Fruit fly (Drosophila melanogaster) whole organism, embryonic: ENCODE results near the gene CG14440.

Experiments used
- CG11504 ChIP-seq: fragments of 200-800 bp; sonication (Bioruptor generic); optimal IDR thresholded peaks from 3 replicates; lab custom pipeline; 2019; ENCODE audit warnings: missing biosample characterization, mild to moderate bottlenecking, missing genetic modification characterization, moderate library complexity
- CG13894 ChIP-seq: fragments of 200-800 bp; sonication (Bioruptor generic); optimal IDR thresholded peaks from 3 replicates; lab custom pipeline; 2018; ENCODE audit warnings: missing biosample characterization, mild to moderate bottlenecking, missing genetic modification characterization, moderate library complexity
- CG17568 ChIP-seq: fragments of 200-800 bp; sonication (Bioruptor generic); optimal IDR thresholded peaks from 2 replicates; lab custom pipeline; 2018; ENCODE audit warnings: missing biosample characterization, mild to moderate bottlenecking, missing genetic modification characterization, moderate library complexity
- CG1792 ChIP-seq: fragments of 200-800 bp; sonication (Bioruptor generic); optimal IDR thresholded peaks from 2 replicates; lab custom pipeline; 2016; ENCODE audit warnings: missing biosample characterization, missing genetic modification characterization
- Hr39 ChIP-seq: fragments of >200 bp; optimal IDR thresholded peaks from 2 replicates; lab custom pipeline; 2017
- crc ChIP-seq: fragments of 200-800 bp; sonication (Bioruptor generic); optimal IDR thresholded peaks from 2 replicates; lab custom pipeline; 2016; ENCODE audit warnings: missing biosample characterization, missing genetic modification characterization
- fd96Cb ChIP-seq: fragments of 200-800 bp; sonication (Bioruptor generic); optimal IDR thresholded peaks from 2 replicates; lab custom pipeline; 2018; ENCODE audit warnings: missing biosample characterization, mild to moderate bottlenecking, missing genetic modification characterization, moderate library complexity
- lov ChIP-seq, 2 experiments: fragments of 200-800 bp in 1 of 2; fragments of >200 bp in 1 of 2; sonication (Bioruptor generic) in 1 of 2; IDR thresholded peaks in 1 of 2; optimal IDR thresholded peaks in 1 of 2; 2 replicates in 1 of 2; 3 replicates in 1 of 2; pipeline versions ENCODE4 v1.3.6 to Lab custom; 2017 to 2022; ENCODE audit warnings: missing biosample characterization in 1 of 2, missing genetic modification characterization in 1 of 2
- unc-4 ChIP-seq: fragments of 200-800 bp; sonication (Bioruptor generic); IDR thresholded peaks from 2 replicates; pipeline ENCODE4 v1.3.6; 2022; ENCODE audit warnings: missing biosample characterization, missing genetic modification characterization; ENCODE audit not compliant: partially characterized antibody

DNA sequence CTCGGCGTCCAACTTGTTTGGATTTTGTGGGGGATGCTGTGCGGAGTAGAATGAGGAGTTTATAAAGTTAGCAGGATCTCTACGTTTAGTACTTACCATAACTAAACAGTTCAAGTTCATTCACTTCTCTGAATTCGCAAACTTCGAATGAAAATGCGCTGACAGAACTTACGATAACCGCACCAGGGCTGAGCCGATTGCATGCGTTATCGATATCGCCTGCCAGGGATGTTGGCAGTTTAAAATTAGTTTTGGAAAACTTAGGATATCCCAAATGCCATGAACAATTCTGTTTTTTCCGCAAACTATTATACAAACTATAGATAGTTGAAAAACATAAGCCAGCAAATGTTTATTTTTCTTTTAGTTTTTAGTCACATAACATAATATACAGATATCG lies 11.1 kb downstream of the CG14440 start, which contains the start of gene CG44303:
- TF ChIP-seq lov (optimal IDR thresholded peaks at IDR 0.05; lab: Kevin White, UChicago) (no peak), lov (GFP tag; IDR thresholded peaks at IDR 0.05; lab: Robert Waterston, UW) (no peak), Hr39 (lab: Kevin White, UChicago) (no peak), CG11504 (tag; lab: Kevin White, UChicago) (no peak), CG1792 (GFP tag; lab: Kevin White, UChicago) (no peak), unc-4 (0 out of 2 replicates have a peak, but pooled peaks have one; percentile 23), CG13894 (no peak), fd96Cb (tag; lab: Kevin White, UChicago) (no peak), CG17568 (GFP tag; lab: Kevin White, UChicago) (no peak), crc (no peak)
